Fruit fly (Drosophila melanogaster) Kc167 (cell line): ENCODE results near the gene Cp190.

ENCODE experiments used
- Myc ChIP-seq: fragments of >200 bp; optimal IDR thresholded peaks from 2 replicates; lab custom pipeline; 2017; ENCODE audit warnings: missing external identifiers
- Sin3A ChIP-seq: fragments of >200 bp; optimal IDR thresholded peaks from 2 replicates; lab custom pipeline; 2018; ENCODE audit warnings: missing external identifiers
- h ChIP-seq: fragments of >200 bp; optimal IDR thresholded peaks from 3 replicates; lab custom pipeline; 2018; ENCODE audit warnings: missing external identifiers
- insv ChIP-seq: fragments of >200 bp; optimal IDR thresholded peaks from 3 replicates; lab custom pipeline; 2018; ENCODE audit warnings: missing external identifiers
- psq ChIP-seq: fragments of >200 bp; optimal IDR thresholded peaks from 2 replicates; lab custom pipeline; 2017; ENCODE audit warnings: missing external identifiers

DNA sequence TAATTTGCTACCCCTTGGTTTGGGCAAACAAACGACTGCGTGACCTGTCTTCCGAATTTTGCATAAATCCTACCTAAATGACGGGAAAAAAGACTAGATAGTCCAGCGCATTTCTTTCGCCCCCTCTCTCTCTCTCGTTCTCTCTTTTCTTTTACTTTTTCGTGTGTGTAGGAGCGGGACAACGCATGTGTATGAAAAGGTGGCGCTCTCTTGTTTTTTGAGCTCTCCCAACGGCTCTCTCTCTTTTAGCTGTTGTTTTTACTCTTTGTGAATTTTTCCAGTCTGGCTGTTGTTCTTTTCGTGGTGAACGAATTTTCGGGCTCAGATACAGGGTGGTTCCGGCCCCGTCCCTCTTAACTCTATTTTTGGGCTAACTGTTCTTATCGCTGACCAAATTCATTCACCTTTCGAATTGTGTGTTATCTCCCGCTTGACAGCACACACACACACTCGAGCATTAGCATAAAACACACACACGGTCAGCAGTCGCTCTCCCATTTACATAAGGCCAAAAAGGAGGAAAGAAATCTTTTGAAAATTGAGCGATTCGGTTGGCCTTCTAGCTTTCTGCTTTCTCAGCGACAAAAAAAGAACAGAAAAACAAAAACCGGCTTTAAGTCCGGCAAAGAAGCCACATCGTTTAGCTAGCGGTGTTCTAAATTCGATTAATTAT lies 16.6 kb upstream of the Cp190 start:
- TF ChIP-seq h, result no peak
- no peak for TF ChIP-seq insv (lab: Kevin White, UChicago)
- no peak for TF ChIP-seq Sin3A
- no peak for TF ChIP-seq psq (lab: Kevin White, UChicago)
- no peak for TF ChIP-seq Myc (lab: Kevin White, UChicago)
